Comparison of ENCODE assay signal across 1 fruit fly cellular context in genomic region chr3R:30874679-30875078, dm6.
A peak's percentile ranks its signal among the peaks of the same experiment; 100 is the strongest.
TF ChIP-seq lines count a peak whose summit lies in the region.

No protein-coding gene starts in this region.

TF ChIP-seq in whole organism, embryonic, 481 proteins besides CTCF, POLR2A, EP300 and RAD21 (continued from another document and continues in another):
- no peak for TF ChIP-seq org-1 (GFP tag; optimal IDR thresholded peaks at IDR 0.05; lab: Kevin White, UChicago)
- peak; percentile 1 for TF ChIP-seq CG13424 (tag; optimal IDR thresholded peaks at IDR 0.05; lab: Kevin White, UChicago)
- TF ChIP-seq Elba2 (GFP tag; optimal IDR thresholded peaks at IDR 0.05; lab: Kevin White, UChicago) = no peak
- no peak for TF ChIP-seq jigr1 (GFP tag; IDR thresholded peaks at IDR 0.05; lab: Robert Waterston, UW)
- 0 out of 3 replicates have a peak, but pooled peaks have one; percentile 28 for TF ChIP-seq CG3726 (GFP tag; IDR thresholded peaks at IDR 0.05; lab: Robert Waterston, UW)
- peak; percentile 11; the same call in 1 of the 2 replicates for TF ChIP-seq ssp (GFP tag; IDR thresholded peaks at IDR 0.05; lab: Robert Waterston, UW)
- TF ChIP-seq CG14441 (GFP tag; IDR thresholded peaks at IDR 0.05; lab: Robert Waterston, UW) = 0 out of 2 replicates have a peak, but pooled peaks have one; percentile 6
- TF ChIP-seq CG15011 (GFP tag; optimal IDR thresholded peaks at IDR 0.05; lab: Kevin White, UChicago) = no peak
- TF ChIP-seq CG1647 (GFP tag; optimal IDR thresholded peaks at IDR 0.05; lab: Kevin White, UChicago) = no peak
- no peak for TF ChIP-seq CG18011 (GFP tag; optimal IDR thresholded peaks at IDR 0.05; lab: Kevin White, UChicago)
- no peak for TF ChIP-seq gce (GFP tag; IDR thresholded peaks at IDR 0.05; lab: Robert Waterston, UW)
- no peak for TF ChIP-seq zfh1 (GFP tag; IDR thresholded peaks at IDR 0.05; lab: Robert Waterston, UW)
- no peak for TF ChIP-seq CG11247 (GFP tag; IDR thresholded peaks at IDR 0.05; lab: Robert Waterston, UW)
- no peak for TF ChIP-seq CG10366 (GFP tag; IDR thresholded peaks at IDR 0.05; lab: Robert Waterston, UW)
- TF ChIP-seq Hr51 (GFP tag; optimal IDR thresholded peaks at IDR 0.05; lab: Kevin White, UChicago) = peak in 1 of 2 experiments; percentile 25
- TF ChIP-seq vfl (GFP tag; optimal IDR thresholded peaks at IDR 0.05; lab: Kevin White, UChicago) = no peak
- TF ChIP-seq Tbp (GFP tag; optimal IDR thresholded peaks at IDR 0.05; lab: Kevin White, UChicago) = no peak
- TF ChIP-seq CG32767 (GFP tag; IDR thresholded peaks at IDR 0.05; lab: Robert Waterston, UW) = no peak
- TF ChIP-seq CG33557 (GFP tag; optimal IDR thresholded peaks at IDR 0.05; lab: Kevin White, UChicago) = no peak
- TF ChIP-seq hkb (optimal IDR thresholded peaks at IDR 0.05; lab: Kevin White, UChicago) = no peak
- TF ChIP-seq hkb (GFP tag; IDR thresholded peaks at IDR 0.05; lab: Robert Waterston, UW) = no peak
- 0 out of 2 replicates have a peak, but pooled peaks have one; percentile 12 for TF ChIP-seq Rfx (GFP tag; IDR thresholded peaks at IDR 0.05; lab: Robert Waterston, UW)
- TF ChIP-seq YL-1 (GFP tag; optimal IDR thresholded peaks at IDR 0.05; lab: Kevin White, UChicago) = no peak
- 0 out of 2 replicates have a peak, but pooled peaks have one; percentile 14 for TF ChIP-seq CG17328 (GFP tag; IDR thresholded peaks at IDR 0.05; lab: Robert Waterston, UW)
- TF ChIP-seq CG11504 (tag; optimal IDR thresholded peaks at IDR 0.05; lab: Kevin White, UChicago) = peak; percentile 40
- peak; percentile 5 for TF ChIP-seq CG2712 (tag; optimal IDR thresholded peaks at IDR 0.05; lab: Kevin White, UChicago)
- no peak for TF ChIP-seq CG11696 (GFP tag; IDR thresholded peaks at IDR 0.05; lab: Robert Waterston, UW)
- peak; percentile 4 for TF ChIP-seq nmo (GFP tag; optimal IDR thresholded peaks at IDR 0.05; lab: Kevin White, UChicago)
- no peak for TF ChIP-seq gcm (GFP tag; optimal IDR thresholded peaks at IDR 0.05; lab: Kevin White, UChicago)
- peak; percentile 74 for TF ChIP-seq sens (GFP tag; lab: Kevin White, UChicago)
- no peak for TF ChIP-seq NC2α (GFP tag; optimal IDR thresholded peaks at IDR 0.05; lab: Kevin White, UChicago)
- TF ChIP-seq cas (GFP tag; IDR thresholded peaks at IDR 0.05; lab: Robert Waterston, UW) = no peak
- no peak for TF ChIP-seq CG14667 (GFP tag; IDR thresholded peaks at IDR 0.05; lab: Robert Waterston, UW)
- TF ChIP-seq CG30403 (GFP tag; optimal IDR thresholded peaks at IDR 0.05; lab: Kevin White, UChicago) = no peak
- TF ChIP-seq ro (GFP tag; IDR thresholded peaks at IDR 0.05; lab: Robert Waterston, UW) = no peak
- peak; percentile 51; the same call in 1 of the 3 replicates for TF ChIP-seq ken (GFP tag; IDR thresholded peaks at IDR 0.05; lab: Robert Waterston, UW)
- TF ChIP-seq vvl (GFP tag; IDR thresholded peaks at IDR 0.05; lab: Robert Waterston, UW) = 0 out of 2 replicates have a peak, but pooled peaks have one; percentile 28
- TF ChIP-seq CG4707 (GFP tag; optimal IDR thresholded peaks at IDR 0.05; lab: Kevin White, UChicago) = no peak
- no peak for TF ChIP-seq CG8765 (GFP tag; IDR thresholded peaks at IDR 0.05; lab: Robert Waterston, UW)
- no peak for TF ChIP-seq Hmx (GFP tag; optimal IDR thresholded peaks at IDR 0.05; lab: Kevin White, UChicago)
- TF ChIP-seq wek (GFP tag; optimal IDR thresholded peaks at IDR 0.05; lab: Kevin White, UChicago) = no peak
- peak; percentile 32; the same call in 1 of the 2 replicates for TF ChIP-seq HLH3B (GFP tag; IDR thresholded peaks at IDR 0.05; lab: Robert Waterston, UW)
- TF ChIP-seq Oli (tag; optimal IDR thresholded peaks at IDR 0.05; lab: Kevin White, UChicago) = peak; percentile 17
- TF ChIP-seq CG7745 (tag; optimal IDR thresholded peaks at IDR 0.05; lab: Kevin White, UChicago) = no peak
- no peak for TF ChIP-seq Scr (GFP tag; IDR thresholded peaks at IDR 0.05; lab: Robert Waterston, UW; ENCODE audit: partially characterized antibody)
- no peak for TF ChIP-seq fd102C (GFP tag; optimal IDR thresholded peaks at IDR 0.05; lab: Kevin White, UChicago)
- peak; percentile 41 for TF ChIP-seq Sox102F (GFP tag; optimal IDR thresholded peaks at IDR 0.05; lab: Kevin White, UChicago)
- TF ChIP-seq CG9932 (GFP tag; IDR thresholded peaks at IDR 0.05; lab: Robert Waterston, UW) = no peak
- no peak for TF ChIP-seq fd3F (GFP tag; optimal IDR thresholded peaks at IDR 0.05; lab: Kevin White, UChicago)
- TF ChIP-seq CG10565 (GFP tag; optimal IDR thresholded peaks at IDR 0.05; lab: Kevin White, UChicago) = no peak
- TF ChIP-seq az2 (GFP tag; optimal IDR thresholded peaks at IDR 0.05; lab: Kevin White, UChicago) = no peak
- TF ChIP-seq sens-2 (GFP tag; IDR thresholded peaks at IDR 0.05; lab: Robert Waterston, UW) = 0 out of 2 replicates have a peak, but pooled peaks have one; percentile 34
- no peak for TF ChIP-seq CG7786 (GFP tag; optimal IDR thresholded peaks at IDR 0.05; lab: Kevin White, UChicago)
- TF ChIP-seq slbo (GFP tag; IDR thresholded peaks at IDR 0.05; lab: Robert Waterston, UW) = peak; percentile 34; the same call in 1 of the 2 replicates
- peak; percentile 43 for TF ChIP-seq Blimp-1 (GFP tag; optimal IDR thresholded peaks at IDR 0.05; lab: Kevin White, UChicago)
- peak; percentile 54 for TF ChIP-seq Awh (GFP tag; IDR thresholded peaks at IDR 0.05; lab: Robert Waterston, UW)
- TF ChIP-seq CG1603 (tag; optimal IDR thresholded peaks at IDR 0.05; lab: Kevin White, UChicago) = peak; percentile 44
- TF ChIP-seq CG6765 (GFP tag; optimal IDR thresholded peaks at IDR 0.05; lab: Kevin White, UChicago) = no peak
- TF ChIP-seq knrl (GFP tag; IDR thresholded peaks at IDR 0.05; lab: Robert Waterston, UW; ENCODE audit: partially characterized antibody) = no peak
- TF ChIP-seq danr (GFP tag; IDR thresholded peaks at IDR 0.05; lab: Robert Waterston, UW) = no peak
- no peak for TF ChIP-seq eve (GFP tag; optimal IDR thresholded peaks at IDR 0.05; lab: Kevin White, UChicago)
- no peak for TF ChIP-seq CG8281 (tag; optimal IDR thresholded peaks at IDR 0.05; lab: Kevin White, UChicago)
- TF ChIP-seq dmrt99B (tag; optimal IDR thresholded peaks at IDR 0.05; lab: Kevin White, UChicago) = peak; percentile 38
- TF ChIP-seq mam (GFP tag; optimal IDR thresholded peaks at IDR 0.05; lab: Kevin White, UChicago) = no peak
- TF ChIP-seq crol (GFP tag; IDR thresholded peaks at IDR 0.05; lab: Robert Waterston, UW) = peak; percentile 70
- TF ChIP-seq caup (GFP tag; optimal IDR thresholded peaks at IDR 0.05; lab: Kevin White, UChicago; ENCODE audit: severe bottlenecking) = no peak
- peak; percentile 32; the same call in 2 of the 3 replicates for TF ChIP-seq row (GFP tag; IDR thresholded peaks at IDR 0.05; lab: Robert Waterston, UW)
- TF ChIP-seq CG10979 (tag; optimal IDR thresholded peaks at IDR 0.05; lab: Kevin White, UChicago) = peak; percentile 28
- peak; percentile 30 for TF ChIP-seq gem (tag; optimal IDR thresholded peaks at IDR 0.05; lab: Kevin White, UChicago)
- no peak for TF ChIP-seq CHES-1-like (GFP tag; optimal IDR thresholded peaks at IDR 0.05; lab: Kevin White, UChicago)
- TF ChIP-seq Rx (GFP tag; IDR thresholded peaks at IDR 0.05; lab: Robert Waterston, UW) = no peak
- TF ChIP-seq sisA (GFP tag; IDR thresholded peaks at IDR 0.05; lab: Robert Waterston, UW) = 0 out of 2 replicates have a peak, but pooled peaks have one; percentile 23
- TF ChIP-seq CG32772 (GFP tag; IDR thresholded peaks at IDR 0.05; lab: Robert Waterston, UW) = peak; percentile 21; the same call in 1 of the 2 replicates
- TF ChIP-seq pfk (GFP tag; optimal IDR thresholded peaks at IDR 0.05; lab: Kevin White, UChicago) = no peak
- TF ChIP-seq pan (optimal IDR thresholded peaks at IDR 0.05; lab: Kevin White, UChicago) = no peak
- TF ChIP-seq pan (GFP tag; optimal IDR thresholded peaks at IDR 0.05 in 1 of 2, IDR thresholded peaks at IDR 0.05 in 1 of 2) = peak in 1 of 2 experiments; percentile 28
- no peak for TF ChIP-seq amos (GFP tag; IDR thresholded peaks at IDR 0.05; lab: Robert Waterston, UW; ENCODE audit: partially characterized antibody)
- no peak for TF ChIP-seq br (optimal IDR thresholded peaks at IDR 0.05; lab: Kevin White, UChicago)
- TF ChIP-seq CG12744 (GFP tag; optimal IDR thresholded peaks at IDR 0.05; lab: Kevin White, UChicago) = no peak
- no peak for TF ChIP-seq gro (GFP tag; optimal IDR thresholded peaks at IDR 0.05; lab: Kevin White, UChicago)
- no peak for TF ChIP-seq CG31365 (tag; optimal IDR thresholded peaks at IDR 0.05; lab: Kevin White, UChicago)
- no peak for TF ChIP-seq sug (tag; optimal IDR thresholded peaks at IDR 0.05; lab: Kevin White, UChicago)
- TF ChIP-seq Ada2b (GFP tag; IDR thresholded peaks at IDR 0.05; lab: Robert Waterston, UW) = no peak
- peak; percentile 57 for TF ChIP-seq oc (tag; optimal IDR thresholded peaks at IDR 0.05; lab: Kevin White, UChicago)
- no peak for TF ChIP-seq CG17385 (GFP tag; optimal IDR thresholded peaks at IDR 0.05; lab: Kevin White, UChicago)
- peak; percentile 16 for TF ChIP-seq CG2678 (tag; optimal IDR thresholded peaks at IDR 0.05; lab: Kevin White, UChicago)
- no peak for TF ChIP-seq her (GFP tag; optimal IDR thresholded peaks at IDR 0.05; lab: Kevin White, UChicago)
- TF ChIP-seq CG16779 (GFP tag; IDR thresholded peaks at IDR 0.05; lab: Robert Waterston, UW) = no peak
- no peak for TF ChIP-seq CG13123 (GFP tag; optimal IDR thresholded peaks at IDR 0.05; lab: Kevin White, UChicago)
- TF ChIP-seq Med (GFP tag; lab: Kevin White, UChicago) = peak; percentile 72
- TF ChIP-seq klu (GFP tag; IDR thresholded peaks at IDR 0.05; lab: Robert Waterston, UW) = no peak
- peak; percentile 87 for TF ChIP-seq Adf1 (GFP tag; IDR thresholded peaks at IDR 0.05; lab: Robert Waterston, UW)
- no peak for TF ChIP-seq ham (GFP tag; IDR thresholded peaks at IDR 0.05; lab: Robert Waterston, UW)
- TF ChIP-seq dysf (GFP tag; IDR thresholded peaks at IDR 0.05; lab: Robert Waterston, UW) = peak; percentile 34; the same call in 1 of the 3 replicates
- TF ChIP-seq Ets65A (GFP tag; lab: Kevin White, UChicago) = peak; percentile 62
- TF ChIP-seq Ptx1 (GFP tag; IDR thresholded peaks at IDR 0.05; lab: Robert Waterston, UW) = peak; percentile 58; the same call in 1 of the 2 replicates
- TF ChIP-seq CG7839 (tag; optimal IDR thresholded peaks at IDR 0.05; lab: Kevin White, UChicago) = peak; percentile 38
- TF ChIP-seq CG9215 (GFP tag; IDR thresholded peaks at IDR 0.05; lab: Robert Waterston, UW) = no peak
- peak; percentile 25 for TF ChIP-seq grau (tag; optimal IDR thresholded peaks at IDR 0.05; lab: Kevin White, UChicago)
- TF ChIP-seq Spps (tag; optimal IDR thresholded peaks at IDR 0.05; lab: Kevin White, UChicago) = no peak
- TF ChIP-seq CG12071 (GFP tag; optimal IDR thresholded peaks at IDR 0.05; lab: Kevin White, UChicago) = peak; percentile 61
- TF ChIP-seq Dfd (GFP tag; optimal IDR thresholded peaks at IDR 0.05; lab: Kevin White, UChicago) = no peak
- TF ChIP-seq twi (tag; optimal IDR thresholded peaks at IDR 0.05; lab: Kevin White, UChicago) = no peak
- TF ChIP-seq gsb-n (tag; optimal IDR thresholded peaks at IDR 0.05; lab: Kevin White, UChicago) = peak; percentile 21
- 0 out of 2 replicates have a peak, but pooled peaks have one; percentile 3 for TF ChIP-seq H2.0 (GFP tag; IDR thresholded peaks at IDR 0.05; lab: Robert Waterston, UW)
- TF ChIP-seq ewg (GFP tag; optimal IDR thresholded peaks at IDR 0.05; lab: Kevin White, UChicago) = peak; percentile 38
- no peak for TF ChIP-seq ac (GFP tag; optimal IDR thresholded peaks at IDR 0.05; lab: Kevin White, UChicago)
- TF ChIP-seq lab (GFP tag; optimal IDR thresholded peaks at IDR 0.05; lab: Kevin White, UChicago) = peak; percentile 7
- TF ChIP-seq emc (GFP tag; optimal IDR thresholded peaks at IDR 0.05; lab: Kevin White, UChicago) = no peak
- peak in 1 of 2 experiments; percentile 37 for TF ChIP-seq bsh (GFP tag; optimal IDR thresholded peaks at IDR 0.05; lab: Kevin White, UChicago)
- no peak for TF ChIP-seq Dip3 (GFP tag; optimal IDR thresholded peaks at IDR 0.05; lab: Kevin White, UChicago)
- no peak for TF ChIP-seq zen2 (GFP tag; IDR thresholded peaks at IDR 0.05; lab: Robert Waterston, UW; ENCODE audit: partially characterized antibody)
- peak; percentile 19 for TF ChIP-seq phol (tag; optimal IDR thresholded peaks at IDR 0.05; lab: Kevin White, UChicago)
- TF ChIP-seq chinmo (GFP tag; IDR thresholded peaks at IDR 0.05; lab: Robert Waterston, UW; ENCODE audit: partially characterized antibody) = peak; percentile 41; the same call in 1 of the 4 replicates
- no peak for TF ChIP-seq hbn (GFP tag; IDR thresholded peaks at IDR 0.05; lab: Robert Waterston, UW; ENCODE audit: partially characterized antibody)
- TF ChIP-seq CG17612 (GFP tag; IDR thresholded peaks at IDR 0.05; lab: Robert Waterston, UW) = no peak
- TF ChIP-seq CG15601 (tag; optimal IDR thresholded peaks at IDR 0.05; lab: Kevin White, UChicago) = no peak
- no peak for TF ChIP-seq wdn (GFP tag; IDR thresholded peaks at IDR 0.05; lab: Robert Waterston, UW)
- TF ChIP-seq CG10147 (GFP tag; optimal IDR thresholded peaks at IDR 0.05; lab: Kevin White, UChicago) = no peak
- no peak for TF ChIP-seq wor (GFP tag; IDR thresholded peaks at IDR 0.05; lab: Robert Waterston, UW)
- no peak for TF ChIP-seq CG4617 (GFP tag; optimal IDR thresholded peaks at IDR 0.05; lab: Kevin White, UChicago; ENCODE audit: borderline replicate concordance)
- no peak for TF ChIP-seq Max (GFP tag; optimal IDR thresholded peaks at IDR 0.05; lab: Kevin White, UChicago)
- TF ChIP-seq gfzf (GFP tag; optimal IDR thresholded peaks at IDR 0.05; lab: Kevin White, UChicago) = no peak
- no peak for TF ChIP-seq shn (GFP tag; optimal IDR thresholded peaks at IDR 0.05; lab: Kevin White, UChicago)
- no peak for TF ChIP-seq Doc3 (GFP tag; IDR thresholded peaks at IDR 0.05; lab: Robert Waterston, UW; ENCODE audit: partially characterized antibody)
- peak; percentile 4 for TF ChIP-seq CG12769 (tag; optimal IDR thresholded peaks at IDR 0.05; lab: Kevin White, UChicago)
- TF ChIP-seq kah (GFP tag; optimal IDR thresholded peaks at IDR 0.05; lab: Kevin White, UChicago) = no peak
- no peak for TF ChIP-seq btn (GFP tag; optimal IDR thresholded peaks at IDR 0.05; lab: Kevin White, UChicago)
- no peak for TF ChIP-seq cato (GFP tag; optimal IDR thresholded peaks at IDR 0.05; lab: Kevin White, UChicago; ENCODE audit: borderline replicate concordance)
- TF ChIP-seq CG2120 (GFP tag; optimal IDR thresholded peaks at IDR 0.05; lab: Kevin White, UChicago) = no peak
- TF ChIP-seq chm (GFP tag; IDR thresholded peaks at IDR 0.05; lab: Robert Waterston, UW) = no peak
- no peak for TF ChIP-seq CG6813 (GFP tag; optimal IDR thresholded peaks at IDR 0.05; lab: Kevin White, UChicago)
- no peak for TF ChIP-seq CG1602 (GFP tag; optimal IDR thresholded peaks at IDR 0.05; lab: Kevin White, UChicago)
- no peak for TF ChIP-seq fd64A (GFP tag; optimal IDR thresholded peaks at IDR 0.05; lab: Kevin White, UChicago)
